Fruit fly (Drosophila melanogaster) whole organism, prepupa: Measurements from ENCODE around the gene Scgalpha.

Experiments used
- Blimp-1 ChIP-seq: fragments of 200-800 bp; sonication (Bioruptor generic); optimal IDR thresholded peaks from 3 replicates; lab custom pipeline; 2017; ENCODE audit warnings: missing biosample characterization, missing genetic modification characterization, mild to moderate bottlenecking, moderate library complexity, missing genetic modification reagents
- CG10631 ChIP-seq: fragments of 200-800 bp; sonication (Bioruptor generic); optimal IDR thresholded peaks from 2 replicates; lab custom pipeline; 2016; ENCODE audit warnings: missing biosample characterization, missing genetic modification characterization
- CG11294 ChIP-seq: fragments of 200-800 bp; sonication (Bioruptor generic); IDR thresholded peaks from 2 replicates; pipeline ENCODE4 v1.3.6; 2022; ENCODE audit warnings: missing biosample characterization, missing genetic modification characterization
- CG11902 ChIP-seq: fragments of 200-800 bp; sonication (Bioruptor generic); optimal IDR thresholded peaks from 3 replicates; lab custom pipeline; 2016; ENCODE audit warnings: missing biosample characterization, missing genetic modification characterization
- CG15336 ChIP-seq: fragments of 200-800 bp; sonication (Bioruptor generic); IDR thresholded peaks from 2 replicates; pipeline ENCODE4 v1.3.6; 2022; ENCODE audit warnings: missing biosample characterization, missing genetic modification characterization
- CG16779 ChIP-seq: fragments of 200-800 bp; sonication (Bioruptor generic); optimal IDR thresholded peaks from 3 replicates; lab custom pipeline; 2017; ENCODE audit warnings: missing biosample characterization, mild to moderate bottlenecking, missing genetic modification characterization
- CG3032 ChIP-seq: fragments of 200-800 bp; optimal IDR thresholded peaks from 2 replicates; lab custom pipeline; 2019; ENCODE audit warnings: missing biosample characterization, mild to moderate bottlenecking, missing genetic modification characterization, moderate library complexity
- CG31627 ChIP-seq: fragments of 200-800 bp; sonication (Bioruptor generic); optimal IDR thresholded peaks from 3 replicates; lab custom pipeline; 2016; ENCODE audit warnings: missing biosample characterization, missing genetic modification characterization
- CG3919 ChIP-seq: fragments of 200-800 bp; sonication (Bioruptor generic); optimal IDR thresholded peaks from 3 replicates; lab custom pipeline; 2016; ENCODE audit warnings: missing biosample characterization, missing genetic modification characterization
- CG4318 ChIP-seq: fragments of 200-800 bp; sonication (Bioruptor generic); optimal IDR thresholded peaks from 3 replicates; lab custom pipeline; 2017; ENCODE audit warnings: missing biosample characterization, mild to moderate bottlenecking, missing genetic modification characterization
- CG6163 ChIP-seq: fragments of 200-800 bp; sonication (Bioruptor generic); IDR thresholded peaks from 3 replicates; pipeline ENCODE4 v1.3.6; 2022; ENCODE audit warnings: missing biosample characterization, missing genetic modification characterization
- CG6276 ChIP-seq: fragments of 200-800 bp; sonication (Bioruptor generic); optimal IDR thresholded peaks from 2 replicates; lab custom pipeline; 2017; ENCODE audit warnings: missing biosample characterization, mild to moderate bottlenecking, missing genetic modification characterization
- CG6808 ChIP-seq: fragments of 200-800 bp; sonication (Bioruptor generic); optimal IDR thresholded peaks from 3 replicates; lab custom pipeline; 2017; ENCODE audit warnings: missing biosample characterization, missing genetic modification characterization, mild to moderate bottlenecking, moderate library complexity, missing genetic modification reagents
- CG6854 ChIP-seq: fragments of 200-800 bp; sonication (Bioruptor generic); optimal IDR thresholded peaks from 2 replicates; lab custom pipeline; 2017; ENCODE audit warnings: missing biosample characterization, mild to moderate bottlenecking, missing genetic modification characterization
- CG7368 ChIP-seq: fragments of 200-800 bp; sonication (Bioruptor generic); optimal IDR thresholded peaks from 3 replicates; lab custom pipeline; 2016; ENCODE audit warnings: missing biosample characterization, missing genetic modification characterization
- CG8119 ChIP-seq: fragments of 200-800 bp; sonication (Bioruptor generic); IDR thresholded peaks from 3 replicates; pipeline ENCODE4 v1.3.6; 2022; ENCODE audit warnings: missing biosample characterization, missing genetic modification characterization
- CG8319 ChIP-seq: fragments of 200-800 bp; sonication (Bioruptor generic); optimal IDR thresholded peaks from 3 replicates; lab custom pipeline; 2016; ENCODE audit warnings: missing biosample characterization, missing genetic modification characterization
- CG8632 ChIP-seq: fragments of 200-800 bp; sonication (Bioruptor generic); optimal IDR thresholded peaks from 3 replicates; lab custom pipeline; 2016; ENCODE audit warnings: missing biosample characterization, missing genetic modification characterization
- Eip78C ChIP-seq: fragments of 200-800 bp; sonication (Bioruptor generic); peaks from one replicate; lab custom pipeline; 2016; ENCODE audit warnings: missing biosample characterization, missing genetic modification characterization
- Gug ChIP-seq: fragments of 200-800 bp; sonication (Bioruptor generic); IDR thresholded peaks from 2 replicates; pipeline ENCODE4 v1.3.6; 2022; ENCODE audit warnings: missing biosample characterization, missing genetic modification characterization
- Hr39 ChIP-seq: fragments of 200-800 bp; sonication (Bioruptor generic); optimal IDR thresholded peaks from 2 replicates; lab custom pipeline; 2016; ENCODE audit warnings: missing biosample characterization, missing genetic modification characterization
- Hr4 ChIP-seq: fragments of 200-800 bp; sonication (Bioruptor generic); optimal IDR thresholded peaks from 3 replicates; lab custom pipeline; 2016; ENCODE audit warnings: missing biosample characterization, missing genetic modification characterization
- Lpt ChIP-seq: fragments of 200-800 bp; sonication (Bioruptor generic); optimal IDR thresholded peaks from 3 replicates; lab custom pipeline; 2016; ENCODE audit warnings: missing biosample characterization, missing genetic modification characterization
- Met ChIP-seq: fragments of 200-800 bp; sonication (Bioruptor generic); optimal IDR thresholded peaks from 3 replicates; lab custom pipeline; 2016; ENCODE audit warnings: missing biosample characterization, missing genetic modification characterization
- Smox ChIP-seq: fragments of 200-800 bp; sonication (Bioruptor generic); optimal IDR thresholded peaks from 3 replicates; lab custom pipeline; 2016; ENCODE audit warnings: missing biosample characterization, missing genetic modification characterization
- Sox102F ChIP-seq: fragments of 200-800 bp; sonication (Bioruptor generic); optimal IDR thresholded peaks from 2 replicates; lab custom pipeline; 2016; ENCODE audit warnings: missing biosample characterization, mild to moderate bottlenecking, missing genetic modification characterization
- Sox14 ChIP-seq: fragments of 200-800 bp; sonication (Bioruptor generic); optimal IDR thresholded peaks from 3 replicates; lab custom pipeline; 2016; ENCODE audit warnings: missing biosample characterization, missing genetic modification characterization
- Sox15 ChIP-seq: fragments of 200-800 bp; sonication (Bioruptor generic); optimal IDR thresholded peaks from 3 replicates; lab custom pipeline; 2016; ENCODE audit warnings: missing biosample characterization, missing genetic modification characterization
- achi ChIP-seq: fragments of 200-800 bp; sonication (Bioruptor generic); optimal IDR thresholded peaks from 3 replicates; lab custom pipeline; 2016; ENCODE audit warnings: missing biosample characterization, missing genetic modification characterization
- cyc ChIP-seq: fragments of 200-800 bp; sonication (Bioruptor generic); optimal IDR thresholded peaks from 3 replicates; lab custom pipeline; 2016; ENCODE audit warnings: missing biosample characterization, missing genetic modification characterization
- eg ChIP-seq: fragments of 200-800 bp; sonication (Bioruptor generic); IDR thresholded peaks from 3 replicates; pipeline ENCODE4 v1.3.6; 2022; ENCODE audit warnings: missing biosample characterization, missing genetic modification characterization
- esn ChIP-seq: fragments of 200-800 bp; sonication (Bioruptor generic); optimal IDR thresholded peaks from 2 replicates; lab custom pipeline; 2016; ENCODE audit warnings: missing biosample characterization, mild to moderate bottlenecking, missing genetic modification characterization, moderate library complexity
- fd59A ChIP-seq: fragments of 200-800 bp; sonication (Bioruptor generic); optimal IDR thresholded peaks from 2 replicates; lab custom pipeline; 2017; ENCODE audit warnings: missing biosample characterization, mild to moderate bottlenecking, missing genetic modification characterization, missing genetic modification reagents
- fkh ChIP-seq: fragments of 200-800 bp; sonication (Bioruptor generic); optimal IDR thresholded peaks from 3 replicates; lab custom pipeline; 2017; ENCODE audit warnings: missing biosample characterization, mild to moderate bottlenecking, missing genetic modification characterization, moderate library complexity
- net ChIP-seq: fragments of 200-800 bp; sonication (Bioruptor generic); optimal IDR thresholded peaks from 3 replicates; lab custom pipeline; 2016; ENCODE audit warnings: missing biosample characterization, missing genetic modification characterization
- pdm3 ChIP-seq: fragments of 200-800 bp; sonication (Bioruptor generic); optimal IDR thresholded peaks from 3 replicates; lab custom pipeline; 2016; ENCODE audit warnings: missing biosample characterization, missing genetic modification characterization
- salr ChIP-seq, 2 experiments: fragments of 200-800 bp; sonication (Bioruptor generic); optimal IDR thresholded peaks; 3 replicates each; lab custom pipeline; 2016 to 2018; ENCODE audit warnings: missing biosample characterization in 2 of 2, missing genetic modification characterization in 2 of 2, mild to moderate bottlenecking in 1 of 2
- spab ChIP-seq: fragments of 200-800 bp; sonication (Bioruptor generic); optimal IDR thresholded peaks from 2 replicates; lab custom pipeline; 2017; ENCODE audit warnings: missing biosample characterization, mild to moderate bottlenecking, missing genetic modification characterization, missing genetic modification reagents
- svp ChIP-seq: fragments of 200-800 bp; sonication (Bioruptor generic); peaks from one replicate; lab custom pipeline; 2016; ENCODE audit warnings: missing biosample characterization, missing genetic modification characterization
- vri ChIP-seq: fragments of 200-800 bp; sonication (Bioruptor generic); optimal IDR thresholded peaks from 3 replicates; lab custom pipeline; 2016; ENCODE audit warnings: missing biosample characterization, mild to moderate bottlenecking, missing genetic modification characterization

Scgalpha gene

dm6 chr2L:8302766-8303479 is at the start of gene Scgalpha, which contains the start of gene wol:
Scgalpha (plus strand) TSS chr2L:8303429.
wol (minus strand) TSS chr2L:8302985.
- TF ChIP-seq esn (GFP tag; lab: Kevin White, UChicago) (peak; percentile 0), fkh (no peak)

dm6 chr2L:8255406-8255805 is 47.8 kb upstream of the Scgalpha start:
- TF ChIP-seq Met, result peak; percentile 27
- TF ChIP-seq eg (GFP tag; lab: Robert Waterston, UW), result peak; percentile 51; the same call in 1 of the 3 replicates
- peak; percentile 4 for TF ChIP-seq pdm3
- TF ChIP-seq CG11902 (GFP tag; lab: Kevin White, UChicago), result no peak
- peak; percentile 21 for TF ChIP-seq achi (GFP tag; lab: Kevin White, UChicago)
- no peak for TF ChIP-seq CG16779 (tag; lab: Kevin White, UChicago)
- TF ChIP-seq Smox, result no peak
- TF ChIP-seq Sox15 (GFP tag; lab: Kevin White, UChicago), result no peak
- peak; percentile 67 for TF ChIP-seq svp (GFP tag; lab: Kevin White, UChicago)
- TF ChIP-seq CG15336, result peak; percentile 39; the same call in 1 of the 2 replicates
- no peak for TF ChIP-seq Eip78C
- peak; percentile 20; the same call in 1 of the 2 replicates for TF ChIP-seq CG11294 (GFP tag; lab: Robert Waterston, UW)
- 0 out of 3 replicates have a peak, but pooled peaks have one; percentile 40 for TF ChIP-seq CG8119 (GFP tag; lab: Robert Waterston, UW)
- TF ChIP-seq esn (GFP tag; lab: Kevin White, UChicago), result no peak
- TF ChIP-seq, all 60 proteins: peak for 8

dm6 chr2L:8257401-8258266 is 45.6 kb upstream of the Scgalpha start, which contains the start of gene CG8086:
CG8086 (minus strand) TSS chr2L:8257502.
- TF ChIP-seq eg (GFP tag; lab: Robert Waterston, UW) (0 out of 3 replicates have a peak, but pooled peaks have one; percentile 18), CG7368 (GFP tag; lab: Kevin White, UChicago) (no peak), CG3032 (no peak)
- TF ChIP-seq, all 60 proteins: peak for 1

dm6 chr2L:8266145-8266544 is 37.1 kb upstream of the Scgalpha start:
- TF ChIP-seq CG6808 (GFP tag; lab: Kevin White, UChicago), result peak; percentile 83
- peak; percentile 20 for TF ChIP-seq CG16779 (tag; lab: Kevin White, UChicago)
- TF ChIP-seq Blimp-1 (GFP tag; lab: Kevin White, UChicago), result peak; percentile 12
- TF ChIP-seq CG3919, result peak; percentile 79
- TF ChIP-seq CG6854 (GFP tag; lab: Kevin White, UChicago), result no peak
- peak; percentile 23 for TF ChIP-seq Sox14 (GFP tag; lab: Kevin White, UChicago)
- TF ChIP-seq spab (GFP tag; lab: Kevin White, UChicago), result peak; percentile 74
- TF ChIP-seq Sox102F, result no peak
- no peak for TF ChIP-seq fkh
- no peak for TF ChIP-seq Hr39 (GFP tag; lab: Kevin White, UChicago)
- TF ChIP-seq eg (GFP tag; lab: Robert Waterston, UW), result peak; percentile 84
- peak; percentile 22 for TF ChIP-seq Lpt (GFP tag; lab: Kevin White, UChicago)
- TF ChIP-seq esn (GFP tag; lab: Kevin White, UChicago), result peak; percentile 60
- TF ChIP-seq CG8319, result peak; percentile 53
- TF ChIP-seq CG11902 (GFP tag; lab: Kevin White, UChicago), result peak; percentile 40
- TF ChIP-seq Sox15 (GFP tag; lab: Kevin White, UChicago), result peak; percentile 53
- peak; percentile 85 for TF ChIP-seq CG3032
- TF ChIP-seq CG4318 (GFP tag; lab: Kevin White, UChicago), result peak; percentile 61
- TF ChIP-seq net (GFP tag; lab: Kevin White, UChicago), result peak; percentile 83
- peak; percentile 5 for TF ChIP-seq cyc
- TF ChIP-seq CG15336, result peak; percentile 90
- TF ChIP-seq Gug, result peak; percentile 50; the same call in 1 of the 2 replicates
- TF ChIP-seq fd59A (GFP tag; lab: Kevin White, UChicago), result peak; percentile 68
- no peak for TF ChIP-seq vri
- peak; percentile 54 for TF ChIP-seq Hr4
- no peak for TF ChIP-seq CG31627 (GFP tag; lab: Kevin White, UChicago)
- peak; percentile 36 for TF ChIP-seq Smox
- TF ChIP-seq achi (GFP tag; lab: Kevin White, UChicago), result peak; percentile 80
- TF ChIP-seq CG6276 (GFP tag; lab: Kevin White, UChicago), result peak; percentile 84
- peak; percentile 67 for TF ChIP-seq CG8632 (GFP tag; lab: Kevin White, UChicago)
- peak; percentile 72; the same call in 2 of the 3 replicates for TF ChIP-seq CG6163 (GFP tag; lab: Robert Waterston, UW)
- TF ChIP-seq Eip78C, result peak; percentile 93
- peak in 1 of 2 experiments; percentile 67 for TF ChIP-seq salr (GFP tag; optimal IDR thresholded peaks at IDR 0.05; lab: Kevin White, UChicago)
- TF ChIP-seq CG10631 (GFP tag; lab: Kevin White, UChicago), result peak; percentile 81
